Worm (Caenorhabditis elegans): ENCODE measurements around the gene C45G9.5.
A peak's percentile ranks its signal among the peaks of the same experiment; 100 is the strongest.

- TF ChIP-seq pha-2 (tag; optimal IDR thresholded peaks at IDR 0.05): no peak
- no peak for TF ChIP-seq ama-1 (optimal IDR thresholded peaks at IDR 0.05)
- no peak for TF ChIP-seq sox-4 (tag; optimal IDR thresholded peaks at IDR 0.05)
- no peak for TF ChIP-seq pat-9 (tag; optimal IDR thresholded peaks at IDR 0.05)
- no peak for TF ChIP-seq elt-2 (tag; optimal IDR thresholded peaks at IDR 0.05)
- TF ChIP-seq nhr-11 (tag; optimal IDR thresholded peaks at IDR 0.05): no peak
- TF ChIP-seq che-1 (tag; optimal IDR thresholded peaks at IDR 0.05): no peak
- peak; percentile 68 for TF ChIP-seq nfya-1 (tag; optimal IDR thresholded peaks at IDR 0.05)
- TF ChIP-seq lim-6 (tag; optimal IDR thresholded peaks at IDR 0.05): no peak
- TF ChIP-seq ceh-48 (tag; optimal IDR thresholded peaks at IDR 0.05): peak; percentile 83
- peak; percentile 7 for TF ChIP-seq unc-86 (tag; optimal IDR thresholded peaks at IDR 0.05)
- no peak for TF ChIP-seq pha-4 (tag; optimal IDR thresholded peaks at IDR 0.05)
- TF ChIP-seq unc-3 (GFP tag; conservative IDR thresholded peaks at IDR 0.05): no peak
- TF ChIP-seq unc-3 (tag; optimal IDR thresholded peaks at IDR 0.05): no peak
- TF ChIP-seq pqm-1 (tag; optimal IDR thresholded peaks at IDR 0.05): no peak
Observed at ce11 chrIII:5024393-5024964, 23.4 kb upstream of the C45G9.5 start, which contains the start of gene pcf-11.
